Fruit fly (Drosophila melanogaster): Measurements from ENCODE around the gene CG9215.
A peak's percentile ranks its signal among the peaks of the same experiment; 100 is the strongest.

CG9215 gene

dm6 chrX:15582853-15583252, at the start of gene CG9215, which contains the start of gene CG8097 (continued):
- TF ChIP-seq Ets97D (GFP tag; optimal IDR thresholded peaks at IDR 0.05) (peak; percentile 51), nerfin-2 (GFP tag; IDR thresholded peaks at IDR 0.05; ENCODE audit: partially characterized antibody) (peak; percentile 94), odd (GFP tag; optimal IDR thresholded peaks at IDR 0.05) (no peak), CG7372 (GFP tag; IDR thresholded peaks at IDR 0.05) (no peak), zen2 (GFP tag; IDR thresholded peaks at IDR 0.05; ENCODE audit: partially characterized antibody) (peak; percentile 79; the same call in 2 of the 3 replicates), CG9876 (GFP tag; optimal IDR thresholded peaks at IDR 0.05) (peak; percentile 4), CG3838 (GFP tag; optimal IDR thresholded peaks at IDR 0.05) (no peak), CG8281 (tag; optimal IDR thresholded peaks at IDR 0.05) (no peak), otp (GFP tag; IDR thresholded peaks at IDR 0.05) (no peak), usp (GFP tag; optimal IDR thresholded peaks at IDR 0.05) (no peak), Nf-YB (GFP tag; optimal IDR thresholded peaks at IDR 0.05) (no peak), eyg (GFP tag; optimal IDR thresholded peaks at IDR 0.05) (no peak), gsb-n (tag; optimal IDR thresholded peaks at IDR 0.05) (no peak), Ptx1 (GFP tag; IDR thresholded peaks at IDR 0.05) (peak; percentile 25; the same call in 1 of the 2 replicates), Stat92E (GFP tag; optimal IDR thresholded peaks at IDR 0.05) (peak in 1 of 3 experiments; percentile 36), ap (GFP tag; IDR thresholded peaks at IDR 0.05) (no peak), CG2712 (tag; optimal IDR thresholded peaks at IDR 0.05) (peak; percentile 58), crol (GFP tag; IDR thresholded peaks at IDR 0.05) (no peak), CG17912 (GFP tag; optimal IDR thresholded peaks at IDR 0.05) (no peak), pum (GFP tag; optimal IDR thresholded peaks at IDR 0.05) (peak; percentile 23), Med (GFP tag) (peak; percentile 84), Lim3 (GFP tag; IDR thresholded peaks at IDR 0.05) (no peak), Elba2 (GFP tag; optimal IDR thresholded peaks at IDR 0.05) (no peak), CG9609 (GFP tag; optimal IDR thresholded peaks at IDR 0.05) (no peak), slou (GFP tag; optimal IDR thresholded peaks at IDR 0.05) (peak; percentile 36), crc (GFP tag; optimal IDR thresholded peaks at IDR 0.05) (no peak), CG8478 (optimal IDR thresholded peaks at IDR 0.05) (no peak), az2 (GFP tag; optimal IDR thresholded peaks at IDR 0.05) (peak; percentile 18), trem (tag; optimal IDR thresholded peaks at IDR 0.05) (peak; percentile 76), Eip74EF (GFP tag; optimal IDR thresholded peaks at IDR 0.05) (no peak), CG6791 (GFP tag; IDR thresholded peaks at IDR 0.05; ENCODE audit: partially characterized antibody) (peak; percentile 87), ttk (GFP tag; IDR thresholded peaks at IDR 0.05) (no peak), CTCF (GFP tag; optimal IDR thresholded peaks at IDR 0.05) (peak; percentile 26), CG32532 (GFP tag; IDR thresholded peaks at IDR 0.05) (no peak), dpn (GFP tag; optimal IDR thresholded peaks at IDR 0.05) (peak; percentile 14 to 58), CG9437 (GFP tag; optimal IDR thresholded peaks at IDR 0.05) (peak; percentile 61), jumu (GFP tag; optimal IDR thresholded peaks at IDR 0.05) (peak; percentile 5), ac (GFP tag; optimal IDR thresholded peaks at IDR 0.05) (no peak), Hey (tag; optimal IDR thresholded peaks at IDR 0.05) (no peak), CG10209 (GFP tag; optimal IDR thresholded peaks at IDR 0.05) (no peak), Scr (GFP tag; IDR thresholded peaks at IDR 0.05; ENCODE audit: partially characterized antibody) (peak; percentile 98), CG15696 (tag; optimal IDR thresholded peaks at IDR 0.05) (peak; percentile 33), CG12659 (GFP tag; optimal IDR thresholded peaks at IDR 0.05) (peak; percentile 57), CG15514 (GFP tag; optimal IDR thresholded peaks at IDR 0.05) (peak; percentile 61), fd102C (GFP tag; optimal IDR thresholded peaks at IDR 0.05) (no peak), h (optimal IDR thresholded peaks at IDR 0.05) (no peak), CG13424 (tag; optimal IDR thresholded peaks at IDR 0.05) (peak; percentile 50), pb (GFP tag; optimal IDR thresholded peaks at IDR 0.05) (no peak), CG14860 (GFP tag; IDR thresholded peaks at IDR 0.05; ENCODE audit: partially characterized antibody) (peak; percentile 96), CG8765 (GFP tag; IDR thresholded peaks at IDR 0.05) (no peak), CG12391 (tag; optimal IDR thresholded peaks at IDR 0.05) (peak; percentile 48), CG17361 (GFP tag; IDR thresholded peaks at IDR 0.05) (no peak; the same call in 1 of the 3 replicates)

All from whole organism, embryonic.